Worm (Caenorhabditis elegans): Measurements from ENCODE around the gene K04C2.8.
A peak's percentile ranks its signal among the peaks of the same experiment; 100 is the strongest.

The K04C2.8 gene

ce11 chrIII:6903056-6903977, 33.2 kb downstream of the K04C2.8 start, which contains the start of the genes brc-2 and T07E3.3:
brc-2 (minus strand) TSS chrIII:6903106.
T07E3.3 (plus strand) TSS chrIII:6903877.
- TF ChIP-seq zip-11 (GFP tag; IDR thresholded peaks at IDR 0.05): no peak
- TF ChIP-seq lsy-2 (tag; optimal IDR thresholded peaks at IDR 0.05): peak in 1 of 2 experiments; percentile 37
- TF ChIP-seq aha-1 (tag): peak; percentile 74
- TF ChIP-seq lin-38 (GFP tag; IDR thresholded peaks at IDR 0.05): peak; percentile 61
- TF ChIP-seq dmd-6 (GFP tag; IDR thresholded peaks at IDR 0.05): peak; percentile 40; the same call in 1 of the 2 replicates
- TF ChIP-seq pqm-1 (tag; optimal IDR thresholded peaks at IDR 0.05): peak; percentile 17

- TF ChIP-seq dmd-6 (GFP tag; IDR thresholded peaks at IDR 0.05): peak; percentile 13; the same call in 1 of the 2 replicates
- no peak for TF ChIP-seq tag-97 (GFP tag; IDR thresholded peaks at IDR 0.05)
Observed at ce11 chrIII:6904468-6904867, 34.4 kb downstream of the K04C2.8 start.

ce11 chrIII:6906409-6906808, 36.3 kb downstream of the K04C2.8 start, which contains the start of gene T07E3.2:
T07E3.2 (plus strand) TSS chrIII:6906709.
- TF ChIP-seq lin-29 (GFP tag; IDR thresholded peaks at IDR 0.05) (no peak), hmg-1.1 (GFP tag; IDR thresholded peaks at IDR 0.05) (no peak), ZK546.5 (tag; optimal IDR thresholded peaks at IDR 0.05) (no peak), snpc-1.2 (GFP tag; IDR thresholded peaks at IDR 0.05) (no peak)

DNA sequence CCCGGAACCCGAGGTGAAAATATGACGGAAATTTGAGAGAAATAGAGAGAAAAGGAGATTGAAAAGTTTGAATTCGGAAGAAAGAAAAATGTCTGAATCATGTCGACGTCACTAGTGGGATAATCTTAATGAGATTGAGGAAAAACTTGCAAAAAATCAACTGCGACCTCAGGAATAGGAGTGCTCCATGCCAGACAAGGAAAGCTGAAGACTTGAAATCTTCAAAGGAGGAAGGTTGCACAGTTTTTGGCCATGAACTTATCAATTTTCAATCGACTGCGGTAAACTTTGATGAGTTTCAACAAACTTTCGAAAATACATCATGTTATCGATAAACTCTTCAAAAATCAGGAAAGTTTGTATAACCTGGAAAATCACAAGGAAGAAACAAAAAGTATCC, 42.3 kb downstream of the K04C2.8 start, which contains the start of gene pdf-1:
TSS of gene pdf-1 (minus strand) at position 101 of the 400 bp plus-strand sequence.
- TF ChIP-seq lin-13 (GFP tag; optimal IDR thresholded peaks at IDR 0.05) (no peak), aly-2 (tag; optimal IDR thresholded peaks at IDR 0.05) (no peak), daf-19 (GFP tag; conservative IDR thresholded peaks at IDR 0.05) (no peak), ZK337.2 (GFP tag; IDR thresholded peaks at IDR 0.05) (no peak), saeg-2 (GFP tag; IDR thresholded peaks at IDR 0.05) (no peak), F49E8.2 (tag; optimal IDR thresholded peaks at IDR 0.05; ENCODE audit: borderline replicate concordance) (no peak), nhr-42 (GFP tag; IDR thresholded peaks at IDR 0.05) (no peak)

ce11 chrIII:6914840-6915239, 44.7 kb downstream of the K04C2.8 start:
- TF ChIP-seq mxl-2 (GFP tag; conservative IDR thresholded peaks at IDR 0.05) (no peak), lin-39 (tag; optimal IDR thresholded peaks at IDR 0.05) (no peak), ces-1 (GFP tag; optimal IDR thresholded peaks at IDR 0.05) (peak; percentile 52), lsy-2 (tag; optimal IDR thresholded peaks at IDR 0.05) (peak in 1 of 2 experiments; percentile 31)
